Worm (Caenorhabditis elegans): Measurements from ENCODE around the gene F53F4.7.

ce11 chrV:13566967-13567366 lies 46.8 kb downstream of the F53F4.7 start:
- TF ChIP-seq nhr-12 (tag; optimal IDR thresholded peaks at IDR 0.05), result no peak
- TF ChIP-seq lsy-2 (tag; optimal IDR thresholded peaks at IDR 0.05), result no peak
- no peak for TF ChIP-seq snpc-4 (tag; optimal IDR thresholded peaks at IDR 0.05)
- TF ChIP-seq unc-62 (GFP tag; optimal IDR thresholded peaks at IDR 0.05), result no peak
- TF ChIP-seq nhr-76 (tag; optimal IDR thresholded peaks at IDR 0.05), result no peak
- TF ChIP-seq ham-2 (GFP tag; optimal IDR thresholded peaks at IDR 0.05), result no peak
- TF ChIP-seq pha-4 (tag; optimal IDR thresholded peaks at IDR 0.05), result no peak
- TF ChIP-seq hlh-1 (tag; optimal IDR thresholded peaks at IDR 0.05), result no peak
- no peak for TF ChIP-seq drap-1 (GFP tag; optimal IDR thresholded peaks at IDR 0.05)
- no peak for TF ChIP-seq lin-32 (GFP tag; optimal IDR thresholded peaks at IDR 0.05)
- no peak for TF ChIP-seq mep-1 (tag; optimal IDR thresholded peaks at IDR 0.05)

Data from whole organism, mixed stage, embryonic.